Fruit fly (Drosophila melanogaster) whole organism, embryonic: ENCODE results near the gene CG4041.

Experiments
- Bdp1 ChIP-seq: fragments of 200-800 bp; sonication (Bioruptor generic); optimal IDR thresholded peaks from 3 replicates; lab custom pipeline; 2016; ENCODE audit warnings: missing biosample characterization, missing genetic modification characterization
- CHES-1-like ChIP-seq: fragments of 200-800 bp; sonication (Bioruptor generic); optimal IDR thresholded peaks from 2 replicates; lab custom pipeline; 2016; ENCODE audit warnings: missing biosample characterization, missing genetic modification characterization
- CrebB ChIP-seq: fragments of 200-800 bp; sonication (Bioruptor generic); optimal IDR thresholded peaks from 3 replicates; lab custom pipeline; 2018; ENCODE audit warnings: missing biosample characterization, mild to moderate bottlenecking, missing genetic modification characterization
- Ets97D ChIP-seq: fragments of 200-800 bp; sonication (Bioruptor generic); optimal IDR thresholded peaks from 3 replicates; lab custom pipeline; 2016; ENCODE audit warnings: missing biosample characterization, missing genetic modification characterization
- cg ChIP-seq: fragments of 200-800 bp; sonication (Bioruptor generic); optimal IDR thresholded peaks from 3 replicates; lab custom pipeline; 2019; ENCODE audit warnings: missing biosample characterization, mild to moderate bottlenecking, missing genetic modification characterization, moderate library complexity
- fu2 ChIP-seq: fragments of 200-800 bp; sonication (Bioruptor generic); optimal IDR thresholded peaks from 2 replicates; lab custom pipeline; 2016; ENCODE audit warnings: missing biosample characterization, missing genetic modification characterization
- jing ChIP-seq: fragments of 200-800 bp; sonication (Bioruptor generic); optimal IDR thresholded peaks from 2 replicates; lab custom pipeline; 2018; ENCODE audit warnings: missing biosample characterization, mild to moderate bottlenecking, missing genetic modification characterization
- knrl ChIP-seq: fragments of 200-800 bp; sonication (Bioruptor generic); IDR thresholded peaks from 3 replicates; pipeline ENCODE4 v1.3.6; 2022; ENCODE audit warnings: missing biosample characterization, missing genetic modification characterization; ENCODE audit not compliant: partially characterized antibody
- run ChIP-seq: fragments of 200-800 bp; sonication (Bioruptor generic); optimal IDR thresholded peaks from 3 replicates; lab custom pipeline; 2018; ENCODE audit warnings: missing biosample characterization, mild to moderate bottlenecking, missing genetic modification characterization
- ttk ChIP-seq: fragments of 200-800 bp; sonication (Bioruptor generic); IDR thresholded peaks from 2 replicates; pipeline ENCODE4 v2.1.2; 2022; ENCODE audit warnings: missing biosample characterization, missing genetic modification characterization

- TF ChIP-seq ttk (GFP tag; lab: Robert Waterston, UW) (peak; percentile 89), jing (peak; percentile 80), cg (no peak), Ets97D (GFP tag; lab: Kevin White, UChicago) (peak; percentile 34), CrebB (tag; lab: Kevin White, UChicago) (peak; percentile 61), knrl (no peak), CHES-1-like (GFP tag; lab: Kevin White, UChicago) (peak; percentile 82), run (tag; lab: Kevin White, UChicago) (peak; percentile 38), Bdp1 (peak; percentile 57), fu2 (GFP tag; lab: Kevin White, UChicago) (peak; percentile 72)
These were observed 1.0 kb upstream of the CG4041 start for dm6 chrX:4919040-4919881.
